Worm (Caenorhabditis elegans) whole organism, mixed stage, embryonic: ENCODE measurements around the gene slc-25A18.1.

ENCODE experiments used
- M03D4.4 ChIP-seq: sonication (generic microtip); optimal IDR thresholded peaks from 2 replicates; lab custom pipeline; 2017; ENCODE audit warnings: mild to moderate bottlenecking, missing genetic modification characterization, missing compliant biosample characterization
- blmp-1 ChIP-seq: fragments of 150-350 bp; optimal IDR thresholded peaks from 2 replicates; lab custom pipeline; 2014; ENCODE audit warnings: missing biosample characterization, missing genetic modification characterization
- ceh-39 ChIP-seq: fragments of 150-350 bp; optimal IDR thresholded peaks from 2 replicates; lab custom pipeline; 2014; ENCODE audit warnings: missing biosample characterization, missing genetic modification characterization
- ceh-43 ChIP-seq: fragments of 200-800 bp; sonication (Bioruptor generic); optimal IDR thresholded peaks from 2 replicates; lab custom pipeline; 2018; ENCODE audit warnings: mild to moderate bottlenecking, missing genetic modification characterization, moderate library complexity, missing compliant biosample characterization
- ceh-83 ChIP-seq: fragments of 200-800 bp; sonication (Bioruptor generic); optimal IDR thresholded peaks from 2 replicates; lab custom pipeline; 2018; ENCODE audit warnings: mild to moderate bottlenecking, missing genetic modification characterization, missing compliant biosample characterization
- cnd-1 ChIP-seq: fragments of 200-800 bp; sonication (Bioruptor generic); optimal IDR thresholded peaks from 2 replicates; lab custom pipeline; 2018; ENCODE audit warnings: mild to moderate bottlenecking, missing genetic modification characterization, missing compliant biosample characterization
- elt-1 ChIP-seq: sonication (generic microtip); optimal IDR thresholded peaks from 2 replicates; lab custom pipeline; 2017; ENCODE audit warnings: missing genetic modification characterization, mild to moderate bottlenecking, missing compliant biosample characterization, antibody characterized with exemption, moderate library complexity, borderline replicate concordance; ENCODE audit not compliant: insufficient read depth
- elt-3 ChIP-seq: fragments of 150-350 bp; optimal IDR thresholded peaks from 2 replicates; lab custom pipeline; 2014; ENCODE audit warnings: missing biosample characterization, missing genetic modification characterization
- flh-1 ChIP-seq: fragments of 200-800 bp; sonication (Bioruptor generic); optimal IDR thresholded peaks from 2 replicates; lab custom pipeline; 2018; ENCODE audit warnings: mild to moderate bottlenecking, missing genetic modification characterization, moderate library complexity, missing compliant biosample characterization
- lin-13 ChIP-seq: fragments of 150-350 bp; optimal IDR thresholded peaks from 2 replicates; lab custom pipeline; 2014; ENCODE audit warnings: missing biosample characterization, missing genetic modification characterization
- lin-32 ChIP-seq: fragments of 200-800 bp; sonication (Bioruptor generic); optimal IDR thresholded peaks from 2 replicates; lab custom pipeline; 2018; ENCODE audit warnings: mild to moderate bottlenecking, missing genetic modification characterization, missing compliant biosample characterization
- lsy-2 ChIP-seq: fragments of 150-350 bp; optimal IDR thresholded peaks from 2 replicates; lab custom pipeline; 2014; ENCODE audit warnings: missing biosample characterization, missing genetic modification characterization
- mab-5 ChIP-seq: fragments of 150-350 bp; optimal IDR thresholded peaks from 2 replicates; lab custom pipeline; 2014; ENCODE audit warnings: missing biosample characterization, missing genetic modification characterization
- mls-2 ChIP-seq: sonication (generic microtip); optimal IDR thresholded peaks from 2 replicates; lab custom pipeline; 2016; ENCODE audit warnings: mild to moderate bottlenecking, missing genetic modification characterization, moderate library complexity, missing compliant biosample characterization
- nhr-12 ChIP-seq: fragments of 150-350 bp; optimal IDR thresholded peaks from 2 replicates; lab custom pipeline; 2014; ENCODE audit warnings: missing biosample characterization, missing genetic modification characterization
- nhr-2 ChIP-seq: fragments of 150-350 bp; optimal IDR thresholded peaks from 2 replicates; lab custom pipeline; 2014; ENCODE audit warnings: missing biosample characterization, missing genetic modification characterization
- nhr-237 ChIP-seq: fragments of 150-350 bp; optimal IDR thresholded peaks from 2 replicates; lab custom pipeline; 2014; ENCODE audit warnings: missing biosample characterization, missing genetic modification characterization
- nhr-28 ChIP-seq: fragments of 150-350 bp; optimal IDR thresholded peaks from 2 replicates; lab custom pipeline; 2014; ENCODE audit warnings: missing biosample characterization, missing genetic modification characterization
- nhr-76 ChIP-seq: sonication (generic microtip); optimal IDR thresholded peaks from 2 replicates; lab custom pipeline; 2017; ENCODE audit warnings: missing biosample characterization, missing genetic modification characterization
- pha-4 ChIP-seq: fragments of 150-350 bp; optimal IDR thresholded peaks from 2 replicates; lab custom pipeline; 2018; ENCODE audit warnings: missing biosample characterization, missing genetic modification reagents, missing genetic modification characterization
- sem-2 ChIP-seq: fragments of 200-800 bp; sonication (Bioruptor generic); optimal IDR thresholded peaks from 2 replicates; lab custom pipeline; 2018; ENCODE audit warnings: mild to moderate bottlenecking, missing genetic modification characterization, missing compliant biosample characterization
- snpc-4 ChIP-seq: fragments of 150-350 bp; optimal IDR thresholded peaks from 2 replicates; lab custom pipeline; 2014; ENCODE audit warnings: missing biosample characterization, missing genetic modification characterization
- tbx-8 ChIP-seq: fragments of 200-800 bp; sonication (Bioruptor generic); optimal IDR thresholded peaks from 2 replicates; lab custom pipeline; 2018; ENCODE audit warnings: mild to moderate bottlenecking, missing genetic modification characterization, moderate library complexity, missing compliant biosample characterization
- unc-39 ChIP-seq: fragments of 150-350 bp; optimal IDR thresholded peaks from 2 replicates; lab custom pipeline; 2014; ENCODE audit warnings: missing biosample characterization, missing genetic modification characterization
- unc-62 ChIP-seq: fragments of 150-350 bp; optimal IDR thresholded peaks from 2 replicates; lab custom pipeline; 2014; ENCODE audit warnings: missing biosample characterization, missing genetic modification reagents, missing genetic modification characterization
- ztf-11 ChIP-seq: fragments of 150-350 bp; optimal IDR thresholded peaks from 2 replicates; lab custom pipeline; 2014; ENCODE audit warnings: missing biosample characterization, missing genetic modification characterization

slc-25A18.1 gene

ce11 chrX:15003891-15004550, at the start of gene slc-25A18.1:
Gene slc-25A18.1 (minus strand): TSS chrX:15003941.
- TF ChIP-seq ceh-43 (GFP tag; lab: Kevin White, UChicago), result no peak
- TF ChIP-seq lsy-2 (tag; lab: Kevin White, UChicago), result no peak
- no peak for TF ChIP-seq sem-2 (GFP tag; lab: Kevin White, UChicago)
- no peak for TF ChIP-seq nhr-2 (tag; lab: Kevin White, UChicago)

- TF ChIP-seq elt-3 (no peak), ceh-83 (GFP tag; lab: Kevin White, UChicago) (no peak), ceh-39 (tag; lab: Kevin White, UChicago) (no peak), unc-39 (tag; lab: Kevin White, UChicago) (no peak), pha-4 (tag; lab: Kevin White, UChicago) (no peak), blmp-1 (tag; lab: Kevin White, UChicago) (no peak), lin-13 (tag; lab: Kevin White, UChicago) (no peak), nhr-76 (tag; lab: Kevin White, UChicago) (no peak), nhr-12 (tag; lab: Kevin White, UChicago) (no peak), ztf-11 (tag; lab: Kevin White, UChicago) (no peak), lin-32 (GFP tag; lab: Kevin White, UChicago) (no peak), mls-2 (tag; lab: Kevin White, UChicago) (no peak)
Measured at ce11 chrX:15053223-15053933, 49.6 kb upstream of the slc-25A18.1 start, which contains the start of gene H03G16.1. Gene H03G16.1 (plus strand): TSS chrX:15053883.

- no peak for TF ChIP-seq flh-1 (GFP tag; lab: Kevin White, UChicago)
- TF ChIP-seq tbx-8 (GFP tag; lab: Kevin White, UChicago), result no peak
- TF ChIP-seq mls-2 (tag; lab: Kevin White, UChicago), result no peak
- TF ChIP-seq ceh-39 (tag; lab: Kevin White, UChicago), result no peak
- no peak for TF ChIP-seq unc-62 (GFP tag; lab: Kevin White, UChicago)
- no peak for TF ChIP-seq snpc-4 (tag; lab: Kevin White, UChicago)
- TF ChIP-seq sem-2 (GFP tag; lab: Kevin White, UChicago), result no peak
- TF ChIP-seq pha-4 (tag; lab: Kevin White, UChicago), result no peak
Measured at ce11 chrX:15052385-15052784, 48.6 kb upstream of the slc-25A18.1 start, which contains the start of gene H03G16.6. Gene H03G16.6 (plus strand): TSS chrX:15052685.

ce11 chrX:15050006-15050405, 46.3 kb upstream of the slc-25A18.1 start:
- no peak for TF ChIP-seq flh-1 (GFP tag; lab: Kevin White, UChicago)
- TF ChIP-seq nhr-28 (tag; lab: Kevin White, UChicago), result no peak
- no peak for TF ChIP-seq mab-5
- TF ChIP-seq elt-1 (tag; lab: Kevin White, UChicago), result no peak
- no peak for TF ChIP-seq nhr-12 (tag; lab: Kevin White, UChicago)
- TF ChIP-seq sem-2 (GFP tag; lab: Kevin White, UChicago), result no peak
- TF ChIP-seq, all 35 proteins: peak for 0

ce11 chrX:15047541-15047940, 43.8 kb upstream of the slc-25A18.1 start:
- TF ChIP-seq nhr-2 (tag; lab: Kevin White, UChicago), result no peak
- no peak for TF ChIP-seq cnd-1
- no peak for TF ChIP-seq lin-32 (GFP tag; lab: Kevin White, UChicago)
- no peak for TF ChIP-seq ceh-83 (GFP tag; lab: Kevin White, UChicago)
- TF ChIP-seq lsy-2 (tag; lab: Kevin White, UChicago), result no peak
- no peak for TF ChIP-seq tbx-8 (GFP tag; lab: Kevin White, UChicago)
- TF ChIP-seq ceh-39 (tag; lab: Kevin White, UChicago), result no peak

- TF ChIP-seq mab-5 (no peak), M03D4.4 (tag; lab: Kevin White, UChicago) (no peak), snpc-4 (tag; lab: Kevin White, UChicago) (no peak), unc-39 (tag; lab: Kevin White, UChicago) (no peak), mls-2 (tag; lab: Kevin White, UChicago) (no peak), nhr-237 (no peak)
Measured at ce11 chrX:15045401-15045800, 41.7 kb upstream of the slc-25A18.1 start.
